Worm (Caenorhabditis elegans) whole organism, L1 larva: ENCODE results near the gene C06C3.10.

Experiments
- C16A3.4 ChIP-seq: fragments of 150-350 bp; optimal IDR thresholded peaks from 2 replicates; lab custom pipeline; 2014; ENCODE audit warnings: missing biosample characterization, missing genetic modification characterization
- C34B4.2 ChIP-seq: sonication (generic microtip); optimal IDR thresholded peaks from 2 replicates; lab custom pipeline; 2017; ENCODE audit warnings: mild to moderate bottlenecking, missing genetic modification characterization, missing compliant biosample characterization
- Y116A8C.19 ChIP-seq: sonication (generic microtip); optimal IDR thresholded peaks from 2 replicates; lab custom pipeline; 2016; ENCODE audit warnings: missing compliant biosample characterization, missing genetic modification characterization, borderline replicate concordance
- aly-2 ChIP-seq: fragments of 150-350 bp; optimal IDR thresholded peaks from 2 replicates; lab custom pipeline; 2014; ENCODE audit warnings: missing biosample characterization, missing genetic modification characterization
- ama-1 ChIP-seq: fragments of 150-350 bp; optimal IDR thresholded peaks from 2 replicates; lab custom pipeline; 2014
- blmp-1 ChIP-seq: fragments of 150-350 bp; optimal IDR thresholded peaks from 2 replicates; lab custom pipeline; 2014; ENCODE audit warnings: missing biosample characterization, missing genetic modification characterization
- ceh-63 ChIP-seq: fragments of 200-800 bp; sonication (Bioruptor generic); optimal IDR thresholded peaks from 2 replicates; lab custom pipeline; 2018; ENCODE audit warnings: mild to moderate bottlenecking, missing genetic modification characterization, missing compliant biosample characterization
- ceh-90 ChIP-seq: sonication (generic microtip); optimal IDR thresholded peaks from 2 replicates; lab custom pipeline; 2016; ENCODE audit warnings: missing genetic modification characterization, missing compliant biosample characterization
- dpl-1 ChIP-seq, 3 experiments: fragments of 150-350 bp in 2 of 3; sonication (generic microtip) in 1 of 3; optimal IDR thresholded peaks; 2 replicates each; lab custom pipeline; 2014 to 2017; ENCODE audit warnings: missing biosample characterization in 3 of 3, missing genetic modification characterization in 3 of 3, missing genetic modification reagents in 3 of 3
- dsc-1 ChIP-seq: sonication (generic microtip); optimal IDR thresholded peaks from 2 replicates; lab custom pipeline; 2016; ENCODE audit warnings: mild to moderate bottlenecking, missing genetic modification characterization, missing compliant biosample characterization
- efl-1 ChIP-seq, 4 experiments: fragments of 150-350 bp; optimal IDR thresholded peaks in 3 of 4; peaks in 1 of 4; 1 replicate in 1 of 4; 2 replicates in 3 of 4; lab custom pipeline; 2014; ENCODE audit warnings: missing biosample characterization in 2 of 4, missing genetic modification characterization in 2 of 4, missing genetic modification reagents in 2 of 4
- egl-27 ChIP-seq, 2 experiments: fragments of 150-350 bp in 1 of 2; sonication (generic microtip); optimal IDR thresholded peaks; 3 replicates each; lab custom pipeline; 2017 to 2018; ENCODE audit warnings: missing biosample characterization in 2 of 2, missing genetic modification characterization in 2 of 2, missing genetic modification reagents in 2 of 2
- elt-3 ChIP-seq, 6 experiments: fragments of 150-350 bp in 1 of 6; sonication (generic microtip); optimal IDR thresholded peaks; 2 replicates each; lab custom pipeline; 2017 to 2018; ENCODE audit warnings: missing biosample characterization in 6 of 6, missing genetic modification characterization in 6 of 6, inconsistent platforms in 1 of 6
- ets-5 ChIP-seq: fragments of 200-800 bp; sonication (Bioruptor generic); IDR thresholded peaks from 2 replicates; pipeline ENCODE4 v1.3.6; 2022; ENCODE audit warnings: missing genetic modification characterization, missing compliant biosample characterization
- fkh-10 ChIP-seq: sonication (generic microtip); optimal IDR thresholded peaks from 2 replicates; lab custom pipeline; 2017; ENCODE audit warnings: missing biosample characterization, missing genetic modification reagents, missing genetic modification characterization
- fkh-8 ChIP-seq: sonication (generic microtip); optimal IDR thresholded peaks from 2 replicates; lab custom pipeline; 2016; ENCODE audit warnings: mild to moderate bottlenecking, missing genetic modification characterization, missing compliant biosample characterization
- hlh-17 ChIP-seq: fragments of 200-800 bp; sonication (Bioruptor generic); optimal IDR thresholded peaks from 2 replicates; lab custom pipeline; 2018; ENCODE audit warnings: missing genetic modification characterization, mild to moderate bottlenecking, missing compliant biosample characterization, moderate library complexity, borderline replicate concordance
- hlh-4 ChIP-seq: sonication (generic microtip); optimal IDR thresholded peaks from 2 replicates; lab custom pipeline; 2016; ENCODE audit warnings: mild to moderate bottlenecking, missing genetic modification characterization, missing compliant biosample characterization
- irx-1 ChIP-seq: sonication (generic microtip); optimal IDR thresholded peaks from 2 replicates; lab custom pipeline; 2016; ENCODE audit warnings: missing genetic modification characterization, missing compliant biosample characterization
- lin-14 ChIP-seq: fragments of 200-800 bp; sonication (Bioruptor generic); optimal IDR thresholded peaks from 2 replicates; lab custom pipeline; 2018; ENCODE audit warnings: mild to moderate bottlenecking, missing genetic modification characterization, moderate library complexity, missing compliant biosample characterization
- lin-15B ChIP-seq: fragments of 150-350 bp; sonication (generic microtip); optimal IDR thresholded peaks from 3 replicates; lab custom pipeline; 2014; ENCODE audit warnings: missing biosample characterization, missing genetic modification characterization
- mdl-1 ChIP-seq, 2 experiments: fragments of 150-350 bp; optimal IDR thresholded peaks; 2 replicates each; lab custom pipeline; 2014 to 2017; ENCODE audit warnings: missing biosample characterization in 2 of 2, missing genetic modification characterization in 2 of 2, inconsistent platforms in 1 of 2
- mef-2 ChIP-seq: fragments of 150-350 bp; optimal IDR thresholded peaks from 2 replicates; lab custom pipeline; 2014; ENCODE audit warnings: missing biosample characterization, missing genetic modification characterization
- nhr-71 ChIP-seq: sonication (generic microtip); optimal IDR thresholded peaks from 2 replicates; lab custom pipeline; 2016; ENCODE audit warnings: mild to moderate bottlenecking, missing genetic modification characterization, moderate library complexity, missing compliant biosample characterization
- nhr-76 ChIP-seq: sonication (generic microtip); optimal IDR thresholded peaks from 2 replicates; lab custom pipeline; 2017; ENCODE audit warnings: missing biosample characterization, missing genetic modification characterization
- nhr-77 ChIP-seq: fragments of 150-350 bp; optimal IDR thresholded peaks from 2 replicates; lab custom pipeline; 2014; ENCODE audit warnings: missing biosample characterization, missing genetic modification characterization
- pag-3 ChIP-seq: sonication (generic microtip); optimal IDR thresholded peaks from 2 replicates; lab custom pipeline; 2017; ENCODE audit warnings: missing genetic modification characterization, mild to moderate bottlenecking, missing compliant biosample characterization, antibody characterized with exemption, borderline replicate concordance; ENCODE audit not compliant: insufficient read depth
- pqm-1 ChIP-seq: sonication (generic microtip); optimal IDR thresholded peaks from 3 replicates; lab custom pipeline; 2017; ENCODE audit warnings: missing biosample characterization, missing genetic modification characterization
- skn-1 ChIP-seq: fragments of 150-350 bp; optimal IDR thresholded peaks from 2 replicates; lab custom pipeline; 2014; ENCODE audit warnings: missing biosample characterization, missing genetic modification characterization
- sptf-1 ChIP-seq: fragments of 150-350 bp; optimal IDR thresholded peaks from 2 replicates; lab custom pipeline; 2014; ENCODE audit warnings: missing biosample characterization, missing genetic modification characterization
- sup-37 ChIP-seq: fragments of 200-800 bp; sonication (Bioruptor generic); optimal IDR thresholded peaks from 2 replicates; lab custom pipeline; 2018; ENCODE audit warnings: mild to moderate bottlenecking, missing genetic modification characterization, missing compliant biosample characterization
- swsn-7 ChIP-seq: sonication (generic microtip); optimal IDR thresholded peaks from 2 replicates; lab custom pipeline; 2016; ENCODE audit warnings: missing genetic modification characterization, missing compliant biosample characterization
- unc-130 ChIP-seq: fragments of 150-350 bp; optimal IDR thresholded peaks from 2 replicates; lab custom pipeline; 2017; ENCODE audit warnings: missing biosample characterization, missing genetic modification characterization, inconsistent platforms
- unc-86 ChIP-seq: sonication (generic microtip); optimal IDR thresholded peaks from 2 replicates; lab custom pipeline; 2016; ENCODE audit warnings: missing genetic modification characterization, missing compliant biosample characterization
- vab-15 ChIP-seq: sonication (generic microtip); optimal IDR thresholded peaks from 2 replicates; lab custom pipeline; 2017; ENCODE audit warnings: missing genotype, mild to moderate bottlenecking, missing genetic modification characterization, missing compliant biosample characterization
- zip-4 ChIP-seq: fragments of 200-800 bp; sonication (Bioruptor generic); optimal IDR thresholded peaks from 2 replicates; lab custom pipeline; 2018; ENCODE audit warnings: mild to moderate bottlenecking, missing genetic modification characterization, moderate library complexity, missing compliant biosample characterization
- ztf-11 ChIP-seq, 2 experiments: sonication (generic microtip); optimal IDR thresholded peaks; 2 replicates each; lab custom pipeline; 2016 to 2017; ENCODE audit warnings: missing genetic modification characterization in 2 of 2, missing biosample characterization in 1 of 2, missing compliant biosample characterization in 1 of 2

C06C3.10 gene

ce11 chrII:9403846-9404245 lies 26.8 kb upstream of the C06C3.10 start, which contains the start of gene Y51B9A.5:
TSS of gene Y51B9A.5 (plus strand) at chrII:9404146.
- no peak for TF ChIP-seq zip-4 (GFP tag; lab: Kevin White, UChicago)
- no peak for TF ChIP-seq irx-1 (tag; lab: Kevin White, UChicago)
- no peak for TF ChIP-seq pag-3 (tag; lab: Kevin White, UChicago)
- TF ChIP-seq mef-2 (tag; lab: Kevin White, UChicago), result no peak
- no peak for TF ChIP-seq skn-1 (tag; lab: Kevin White, UChicago)
- TF ChIP-seq hlh-4, result no peak
- no peak for TF ChIP-seq unc-130 (tag; lab: Kevin White, UChicago)

- TF ChIP-seq unc-86 (no peak), efl-1 (optimal IDR thresholded peaks at IDR 0.05; lab: Kevin White, UChicago) (no peak), efl-1 (GFP tag; optimal IDR thresholded peaks at IDR 0.05 in 1 of 2; lab: Kevin White, UChicago) (peak in 1 of 2 experiments; percentile 58), blmp-1 (no peak), egl-27 (tag; optimal IDR thresholded peaks at IDR 0.05; lab: Kevin White, UChicago) (no peak)
Observed at ce11 chrII:9403087-9403486, 26.0 kb upstream of the C06C3.10 start, which contains the start of gene Y51B9A.6. TSS of gene Y51B9A.6 (minus strand) at chrII:9403187.

DNA sequence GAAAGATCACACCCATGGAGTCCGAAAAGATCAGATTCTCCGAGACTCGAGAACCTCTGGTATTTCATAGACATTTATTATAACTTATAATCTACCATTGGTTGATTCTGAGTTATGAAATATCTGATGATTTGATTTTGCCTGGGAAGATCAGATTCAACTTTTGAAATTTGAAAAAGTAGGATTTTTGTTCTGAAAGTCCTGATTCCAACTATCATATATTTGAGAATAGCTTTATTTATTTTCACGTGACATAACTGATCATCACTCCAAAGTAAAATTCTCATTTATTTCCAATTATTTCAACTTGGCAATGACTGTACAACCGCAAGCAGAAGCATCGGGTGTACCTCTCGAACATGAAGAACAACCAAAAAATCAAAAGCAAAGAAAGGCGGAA lies 22.7 kb upstream of the C06C3.10 start, which contains the start of gene Y51B9A.7:
Gene Y51B9A.7, plus strand, starts transcription at position 301 of the 400 bp plus-strand sequence.
- TF ChIP-seq C16A3.4 (tag; lab: Kevin White, UChicago) (no peak), C34B4.2 (no peak), swsn-7 (tag; lab: Kevin White, UChicago) (no peak), blmp-1 (no peak), sptf-1 (tag; lab: Kevin White, UChicago) (no peak), ztf-11 (tag; optimal IDR thresholded peaks at IDR 0.05; lab: Kevin White, UChicago) (no peak), hlh-4 (no peak), nhr-77 (no peak), ceh-63 (no peak), ceh-90 (tag; lab: Kevin White, UChicago) (no peak), dpl-1 (GFP tag; optimal IDR thresholded peaks at IDR 0.05; lab: Kevin White, UChicago) (no peak), fkh-10 (GFP tag; lab: Kevin White, UChicago) (no peak), lin-14 (no peak), aly-2 (no peak), fkh-8 (tag; lab: Kevin White, UChicago) (no peak), irx-1 (tag; lab: Kevin White, UChicago) (no peak), pqm-1 (tag; lab: Kevin White, UChicago) (no peak), mef-2 (tag; lab: Kevin White, UChicago) (no peak), dsc-1 (no peak), nhr-71 (no peak)
- TF ChIP-seq, all 84 proteins: peak for 0

- no peak for TF ChIP-seq hlh-4
- TF ChIP-seq Y116A8C.19 (tag; lab: Kevin White, UChicago), result no peak
- no peak for TF ChIP-seq vab-15 (tag; lab: Kevin White, UChicago)
- no peak for TF ChIP-seq hlh-17 (GFP tag; lab: Kevin White, UChicago)
- TF ChIP-seq ama-1 (lab: Kevin White, UChicago), result no peak
- no peak for TF ChIP-seq ets-5 (GFP tag; lab: Robert Waterston, UW)
- no peak for TF ChIP-seq lin-15B (tag; lab: Kevin White, UChicago)
- no peak for TF ChIP-seq egl-27 (tag; optimal IDR thresholded peaks at IDR 0.05; lab: Kevin White, UChicago)
- TF ChIP-seq nhr-76, result no peak
- TF ChIP-seq mdl-1 (tag; optimal IDR thresholded peaks at IDR 0.05; lab: Kevin White, UChicago), result no peak
- no peak for TF ChIP-seq sup-37 (GFP tag; lab: Kevin White, UChicago)
- no peak for TF ChIP-seq elt-3 (tag; optimal IDR thresholded peaks at IDR 0.05; lab: Kevin White, UChicago)
Observed at ce11 chrII:9398370-9398901, 21.4 kb upstream of the C06C3.10 start, which contains the start of the genes Y51B9A.14 and Y51B9A.8. TSS of gene Y51B9A.14 (minus strand) at chrII:9398470. TSS of gene Y51B9A.8 (plus strand) at chrII:9398851.
